Worm (Caenorhabditis elegans) whole organism, L2 larva: ENCODE measurements around the gene C50F4.1.

Source experiments
- R02D3.7 ChIP-seq: fragments of 150-350 bp; optimal IDR thresholded peaks from 2 replicates; lab custom pipeline; 2014; ENCODE audit warnings: missing biosample characterization, missing genetic modification characterization
- nhr-10 ChIP-seq: sonication (generic microtip); optimal IDR thresholded peaks from 2 replicates; lab custom pipeline; 2017; ENCODE audit warnings: missing biosample characterization, missing genetic modification characterization
- nhr-11 ChIP-seq: fragments of 150-350 bp; optimal IDR thresholded peaks from 2 replicates; lab custom pipeline; 2014; ENCODE audit warnings: missing biosample characterization, missing genetic modification characterization
- nhr-12 ChIP-seq: fragments of 150-350 bp; optimal IDR thresholded peaks from 2 replicates; lab custom pipeline; 2014; ENCODE audit warnings: missing biosample characterization, missing genetic modification characterization
- sma-3 ChIP-seq: sonication (generic microtip); optimal IDR thresholded peaks from 2 replicates; lab custom pipeline; 2016; ENCODE audit warnings: missing genetic modification reagents, missing genetic modification characterization, missing compliant biosample characterization
- zag-1 ChIP-seq: fragments of 150-350 bp; optimal IDR thresholded peaks from 2 replicates; lab custom pipeline; 2014; ENCODE audit warnings: missing biosample characterization, missing genetic modification characterization
- ztf-11 ChIP-seq: sonication (generic microtip); optimal IDR thresholded peaks from 2 replicates; lab custom pipeline; 2017; ENCODE audit warnings: missing biosample characterization, missing genetic modification characterization

DNA sequence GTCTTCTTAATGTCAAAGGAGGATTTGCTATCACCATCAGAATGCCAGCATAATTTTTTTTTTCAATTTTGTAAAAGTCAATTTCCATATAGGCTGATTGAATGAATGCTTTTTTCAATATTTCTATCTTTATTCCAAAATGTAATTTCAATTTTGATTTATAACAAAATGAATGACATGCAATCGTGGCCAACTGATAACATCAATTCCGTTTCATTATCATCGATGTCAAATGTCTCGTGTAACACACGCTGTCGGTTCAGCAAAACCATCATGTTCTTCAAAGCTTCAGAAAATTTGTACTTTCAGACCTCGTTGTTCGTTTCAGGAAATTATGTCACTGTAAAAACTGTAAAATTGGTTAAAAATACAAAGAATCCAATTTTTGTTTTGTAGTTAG, 19.7 kb upstream of the C50F4.1 start:
- no peak for TF ChIP-seq zag-1 (tag; lab: Kevin White, UChicago)
- no peak for TF ChIP-seq ztf-11 (tag; lab: Kevin White, UChicago)
- TF ChIP-seq nhr-11 (tag; lab: Kevin White, UChicago): no peak
- no peak for TF ChIP-seq nhr-12 (tag; lab: Kevin White, UChicago)
- no peak for TF ChIP-seq sma-3 (GFP tag; lab: Kevin White, UChicago)
- TF ChIP-seq R02D3.7 (tag; lab: Kevin White, UChicago): no peak
- TF ChIP-seq nhr-10: no peak
